Worm (Caenorhabditis elegans) whole organism, L4/young adult: ENCODE data around the gene ZK856.6.

ENCODE experiments used
- dao-5 ChIP-seq: sonication (generic microtip); optimal IDR thresholded peaks from 2 replicates; lab custom pipeline; 2016; ENCODE audit warnings: missing genotype, missing genetic modification characterization, moderate library complexity, missing compliant biosample characterization
- him-1 ChIP-seq: sonication (generic microtip); optimal IDR thresholded peaks from 2 replicates; lab custom pipeline; 2016; ENCODE audit warnings: missing genotype, missing genetic modification reagents, missing genetic modification characterization, missing compliant biosample characterization

- no peak for TF ChIP-seq dao-5 (tag; lab: Kevin White, UChicago)
- TF ChIP-seq him-1 (tag; lab: Kevin White, UChicago), result no peak
Measured at ce11 chrV:10243105-10243504, 44.6 kb downstream of the ZK856.6 start, which contains the start of gene C12D8.9.
